Fruit fly (Drosophila melanogaster) whole organism, embryonic: ENCODE measurements around the gene Zwilch.

ENCODE experiments used
- Blimp-1 ChIP-seq: fragments of 200-800 bp; sonication (Bioruptor generic); optimal IDR thresholded peaks from 3 replicates; lab custom pipeline; 2018; ENCODE audit warnings: missing biosample characterization, missing genetic modification characterization, mild to moderate bottlenecking, moderate library complexity, missing genetic modification reagents
- CG11695 ChIP-seq: fragments of 200-800 bp; sonication (Bioruptor generic); IDR thresholded peaks from 3 replicates; pipeline ENCODE4 v1.3.6; 2022; ENCODE audit warnings: missing biosample characterization, missing genetic modification characterization
- CG12104 ChIP-seq: fragments of 200-800 bp; sonication (Bioruptor generic); optimal IDR thresholded peaks from 3 replicates; lab custom pipeline; 2016; ENCODE audit warnings: missing biosample characterization, missing genetic modification characterization
- CG12219 ChIP-seq: fragments of 200-800 bp; sonication (Bioruptor generic); optimal IDR thresholded peaks from 3 replicates; lab custom pipeline; 2018; ENCODE audit warnings: missing biosample characterization, mild to moderate bottlenecking, missing genetic modification characterization
- CG13775 ChIP-seq: fragments of 200-800 bp; sonication (Bioruptor generic); optimal IDR thresholded peaks from 3 replicates; lab custom pipeline; 2017; ENCODE audit warnings: missing biosample characterization, mild to moderate bottlenecking, missing genetic modification characterization
- CG14667 ChIP-seq: fragments of 200-800 bp; sonication (Bioruptor generic); IDR thresholded peaks from 2 replicates; pipeline ENCODE4 v1.3.6; 2022; ENCODE audit warnings: missing biosample characterization, missing genetic modification characterization
- CG14710 ChIP-seq: fragments of 200-800 bp; sonication (Bioruptor generic); optimal IDR thresholded peaks from 3 replicates; lab custom pipeline; 2019; ENCODE audit warnings: missing biosample characterization, mild to moderate bottlenecking, missing genetic modification characterization, moderate library complexity
- CG14860 ChIP-seq: fragments of 200-800 bp; sonication (Bioruptor generic); IDR thresholded peaks from 3 replicates; pipeline ENCODE4 v1.3.6; 2022; ENCODE audit warnings: missing biosample characterization, missing genetic modification characterization; ENCODE audit not compliant: partially characterized antibody
- CG15696 ChIP-seq: fragments of 200-800 bp; sonication (Bioruptor generic); optimal IDR thresholded peaks from 2 replicates; lab custom pipeline; 2019; ENCODE audit warnings: missing biosample characterization, mild to moderate bottlenecking, missing genetic modification characterization, moderate library complexity
- CG17359 ChIP-seq: fragments of 200-800 bp; sonication (Bioruptor generic); optimal IDR thresholded peaks from 3 replicates; lab custom pipeline; 2018; ENCODE audit warnings: missing biosample characterization, mild to moderate bottlenecking, missing genetic modification characterization, moderate library complexity
- CG17568 ChIP-seq: fragments of 200-800 bp; sonication (Bioruptor generic); optimal IDR thresholded peaks from 2 replicates; lab custom pipeline; 2018; ENCODE audit warnings: missing biosample characterization, mild to moderate bottlenecking, missing genetic modification characterization, moderate library complexity
- CG18764 ChIP-seq: fragments of 200-800 bp; sonication (Bioruptor generic); optimal IDR thresholded peaks from 3 replicates; lab custom pipeline; 2016; ENCODE audit warnings: missing biosample characterization, missing genetic modification characterization
- CG33213 ChIP-seq: fragments of 200-800 bp; sonication (Bioruptor generic); optimal IDR thresholded peaks from 3 replicates; lab custom pipeline; 2016; ENCODE audit warnings: missing biosample characterization, missing genetic modification characterization
- CG3726 ChIP-seq: fragments of 200-800 bp; sonication (Bioruptor generic); IDR thresholded peaks from 3 replicates; pipeline ENCODE4, ENCODE4 v1.3.6; 2022; ENCODE audit warnings: missing biosample characterization, missing genetic modification characterization
- CG43689 ChIP-seq: fragments of 200-800 bp; sonication (Bioruptor generic); IDR thresholded peaks from 2 replicates; pipeline ENCODE4 v1.3.6; 2022; ENCODE audit warnings: missing biosample characterization, missing genetic modification characterization
- CG4404 ChIP-seq: fragments of 200-800 bp; sonication (Bioruptor generic); IDR thresholded peaks from 2 replicates; pipeline ENCODE4 v1.3.6; 2022; ENCODE audit warnings: missing biosample characterization, missing genetic modification characterization
- CG4730 ChIP-seq: fragments of 200-800 bp; sonication (Bioruptor generic); IDR thresholded peaks from 2 replicates; pipeline ENCODE4 v1.3.6; 2022; ENCODE audit warnings: missing biosample characterization, missing genetic modification characterization
- CG5953 ChIP-seq: fragments of 200-800 bp; sonication (Bioruptor generic); IDR thresholded peaks from 2 replicates; pipeline ENCODE4 v1.3.6; 2022; ENCODE audit warnings: missing biosample characterization, missing genetic modification characterization
- CG7987 ChIP-seq: fragments of 200-800 bp; sonication (Bioruptor generic); optimal IDR thresholded peaks from 2 replicates; lab custom pipeline; 2018; ENCODE audit warnings: missing biosample characterization, mild to moderate bottlenecking, missing genetic modification characterization, moderate library complexity
- CHES-1-like ChIP-seq: fragments of 200-800 bp; sonication (Bioruptor generic); optimal IDR thresholded peaks from 2 replicates; lab custom pipeline; 2016; ENCODE audit warnings: missing biosample characterization, missing genetic modification characterization
- Dek ChIP-seq: fragments of 200-800 bp; sonication (Bioruptor generic); optimal IDR thresholded peaks from 3 replicates; lab custom pipeline; 2019; ENCODE audit warnings: missing biosample characterization, mild to moderate bottlenecking, missing genetic modification characterization, moderate library complexity
- H15 ChIP-seq: fragments of 200-800 bp; sonication (Bioruptor generic); IDR thresholded peaks from 3 replicates; pipeline ENCODE4 v1.3.6; 2022; ENCODE audit warnings: missing biosample characterization, missing genetic modification characterization
- Hey ChIP-seq: fragments of 200-800 bp; sonication (Bioruptor generic); optimal IDR thresholded peaks from 3 replicates; lab custom pipeline; 2018; ENCODE audit warnings: missing biosample characterization, mild to moderate bottlenecking, missing genetic modification characterization
- MBD-R2 ChIP-seq: fragments of 200-800 bp; sonication (Bioruptor generic); IDR thresholded peaks from 2 replicates; pipeline ENCODE4 v1.3.6; 2022; ENCODE audit warnings: missing biosample characterization, missing genetic modification characterization
- NC2β ChIP-seq: fragments of 200-800 bp; sonication (Bioruptor generic); optimal IDR thresholded peaks from 2 replicates; lab custom pipeline; 2016; ENCODE audit warnings: missing biosample characterization, missing genetic modification characterization
- Oaz ChIP-seq: fragments of 200-800 bp; sonication (Bioruptor generic); IDR thresholded peaks from 2 replicates; pipeline ENCODE4 v1.3.6; 2022; ENCODE audit warnings: missing biosample characterization, missing genetic modification characterization
- Ptx1 ChIP-seq: fragments of 200-800 bp; sonication (Bioruptor generic); IDR thresholded peaks from 2 replicates; pipeline ENCODE4 v1.3.6; 2022; ENCODE audit warnings: missing biosample characterization, missing genetic modification characterization
- Scr ChIP-seq: fragments of 200-800 bp; sonication (Bioruptor generic); IDR thresholded peaks from 2 replicates; pipeline ENCODE4 v1.3.6; 2022; ENCODE audit warnings: missing biosample characterization, missing genetic modification characterization; ENCODE audit not compliant: partially characterized antibody
- Xrp1 ChIP-seq: fragments of 200-800 bp; sonication (Bioruptor generic); IDR thresholded peaks from 2 replicates; pipeline ENCODE4 v1.3.6; 2022; ENCODE audit warnings: missing biosample characterization, missing genetic modification characterization
- abd-A ChIP-seq: fragments of 200-800 bp; sonication (Bioruptor generic); optimal IDR thresholded peaks from 3 replicates; lab custom pipeline; 2019; ENCODE audit warnings: missing biosample characterization, mild to moderate bottlenecking, missing genetic modification characterization, moderate library complexity
- caup ChIP-seq: fragments of 200-800 bp; sonication (Bioruptor generic); optimal IDR thresholded peaks from 3 replicates; lab custom pipeline; 2017; ENCODE audit warnings: missing biosample characterization, mild to moderate bottlenecking, missing genetic modification characterization, moderate library complexity; ENCODE audit not compliant: severe bottlenecking
- cwo ChIP-seq: fragments of 200-800 bp; sonication (Bioruptor generic); optimal IDR thresholded peaks from 3 replicates; lab custom pipeline; 2017; ENCODE audit warnings: missing biosample characterization, missing genetic modification characterization, mild to moderate bottlenecking, moderate library complexity, missing genetic modification reagents
- dm ChIP-seq: fragments of 200-800 bp; sonication (Bioruptor generic); optimal IDR thresholded peaks from 3 replicates; lab custom pipeline; 2016; ENCODE audit warnings: missing biosample characterization, missing genetic modification characterization
- dysf ChIP-seq: fragments of 200-800 bp; sonication (Bioruptor generic); IDR thresholded peaks from 3 replicates; pipeline ENCODE4 v1.3.6; 2022; ENCODE audit warnings: missing biosample characterization, missing genetic modification characterization
- fd102C ChIP-seq: fragments of 200-800 bp; sonication (Bioruptor generic); optimal IDR thresholded peaks from 2 replicates; lab custom pipeline; 2018; ENCODE audit warnings: missing biosample characterization, mild to moderate bottlenecking, missing genetic modification characterization, moderate library complexity
- her ChIP-seq: fragments of 200-800 bp; sonication (Bioruptor generic); optimal IDR thresholded peaks from 2 replicates; lab custom pipeline; 2016; ENCODE audit warnings: missing biosample characterization, missing genetic modification characterization
- hkb ChIP-seq, 2 experiments: fragments of 200-800 bp in 1 of 2; fragments of >200 bp in 1 of 2; sonication (Bioruptor generic) in 1 of 2; IDR thresholded peaks in 1 of 2; optimal IDR thresholded peaks in 1 of 2; 2 replicates each; pipeline versions ENCODE4 v1.3.6 to Lab custom; 2017 to 2022; ENCODE audit warnings: missing biosample characterization in 1 of 2, missing genetic modification characterization in 1 of 2
- ind ChIP-seq: fragments of 200-800 bp; sonication (Bioruptor generic); optimal IDR thresholded peaks from 3 replicates; lab custom pipeline; 2016; ENCODE audit warnings: missing biosample characterization, missing genetic modification characterization
- maf-S ChIP-seq: fragments of 200-800 bp; sonication (Bioruptor generic); optimal IDR thresholded peaks from 2 replicates; lab custom pipeline; 2016; ENCODE audit warnings: missing biosample characterization, missing genetic modification characterization
- nmo ChIP-seq: fragments of 200-800 bp; sonication (Bioruptor generic); optimal IDR thresholded peaks from 2 replicates; lab custom pipeline; 2018; ENCODE audit warnings: missing biosample characterization, mild to moderate bottlenecking, missing genetic modification characterization, moderate library complexity
- salm ChIP-seq: fragments of 200-800 bp; sonication (Bioruptor generic); optimal IDR thresholded peaks from 2 replicates; lab custom pipeline; 2018; ENCODE audit warnings: missing biosample characterization, mild to moderate bottlenecking, missing genetic modification characterization
- sens ChIP-seq: fragments of 200-800 bp; sonication (Bioruptor generic); peaks from one replicate; lab custom pipeline; 2016; ENCODE audit warnings: missing biosample characterization, missing genetic modification characterization
- sima ChIP-seq: fragments of 200-800 bp; sonication (Bioruptor generic); optimal IDR thresholded peaks from 2 replicates; lab custom pipeline; 2016; ENCODE audit warnings: missing biosample characterization, missing genetic modification characterization
- slou ChIP-seq: fragments of 200-800 bp; sonication (Bioruptor generic); optimal IDR thresholded peaks from 3 replicates; lab custom pipeline; 2016; ENCODE audit warnings: missing biosample characterization, missing genetic modification characterization
- sqz ChIP-seq: fragments of 200-800 bp; sonication (Bioruptor generic); optimal IDR thresholded peaks from 3 replicates; lab custom pipeline; 2018; ENCODE audit warnings: missing biosample characterization, mild to moderate bottlenecking, missing genetic modification characterization
- stwl ChIP-seq: fragments of 200-800 bp; sonication (Bioruptor generic); optimal IDR thresholded peaks from 3 replicates; lab custom pipeline; 2018; ENCODE audit warnings: missing biosample characterization, mild to moderate bottlenecking, missing genetic modification characterization, moderate library complexity
- tio ChIP-seq: fragments of 200-800 bp; sonication (Bioruptor generic); optimal IDR thresholded peaks from 2 replicates; lab custom pipeline; 2017; ENCODE audit warnings: missing biosample characterization, missing genetic modification characterization, inconsistent platforms
- tup ChIP-seq: fragments of 200-800 bp; sonication (Bioruptor generic); optimal IDR thresholded peaks from 2 replicates; lab custom pipeline; 2016; ENCODE audit warnings: missing biosample characterization, mild to moderate bottlenecking, missing genetic modification characterization, moderate library complexity
- z ChIP-seq: fragments of 200-800 bp; sonication (Bioruptor generic); IDR thresholded peaks from 3 replicates; pipeline ENCODE4 v1.3.6; 2022; ENCODE audit warnings: missing biosample characterization, missing genetic modification characterization

Gene Zwilch

dm6 chr3R:31222125-31222889, 9.1 kb upstream of the Zwilch start (continued):
- TF ChIP-seq Oaz: no peak
- no peak for TF ChIP-seq CG5953 (GFP tag; lab: Robert Waterston, UW)
- peak; percentile 66 for TF ChIP-seq salm
- TF ChIP-seq CG13775 (GFP tag; lab: Kevin White, UChicago): peak; percentile 83
- TF ChIP-seq dm (GFP tag; lab: Kevin White, UChicago): peak; percentile 40
- peak; percentile 32 for TF ChIP-seq fd102C
- peak; percentile 71 for TF ChIP-seq CG18764 (GFP tag; lab: Kevin White, UChicago)
- TF ChIP-seq MBD-R2 (GFP tag; lab: Robert Waterston, UW): no peak
- TF ChIP-seq stwl (tag; lab: Kevin White, UChicago): no peak
- peak; percentile 50 for TF ChIP-seq tup (GFP tag; lab: Kevin White, UChicago)
- peak; percentile 79 for TF ChIP-seq NC2β
- TF ChIP-seq CG7987 (GFP tag; lab: Kevin White, UChicago): no peak
- TF ChIP-seq sens (GFP tag; lab: Kevin White, UChicago): peak; percentile 97
- TF ChIP-seq Dek (tag; lab: Kevin White, UChicago): peak; percentile 85
- TF ChIP-seq CG15696 (tag; lab: Kevin White, UChicago): peak; percentile 81
- TF ChIP-seq CG12104: peak; percentile 75
- peak; percentile 2 for TF ChIP-seq hkb (optimal IDR thresholded peaks at IDR 0.05; lab: Kevin White, UChicago)
- TF ChIP-seq hkb (GFP tag; IDR thresholded peaks at IDR 0.05; lab: Robert Waterston, UW): no peak
- TF ChIP-seq caup (GFP tag; lab: Kevin White, UChicago): peak; percentile 89
- TF ChIP-seq CG14667 (GFP tag; lab: Robert Waterston, UW): no peak
- TF ChIP-seq abd-A (tag; lab: Kevin White, UChicago): no peak
- no peak for TF ChIP-seq H15 (GFP tag; lab: Robert Waterston, UW)
- no peak for TF ChIP-seq Xrp1 (GFP tag; lab: Robert Waterston, UW)
- no peak for TF ChIP-seq dysf (GFP tag; lab: Robert Waterston, UW)
- TF ChIP-seq CG33213 (GFP tag; lab: Kevin White, UChicago): peak; percentile 77
- TF ChIP-seq CG17568 (GFP tag; lab: Kevin White, UChicago): peak; percentile 79
- peak; percentile 83 for TF ChIP-seq her
- no peak for TF ChIP-seq Ptx1 (GFP tag; lab: Robert Waterston, UW)
- peak; percentile 84 for TF ChIP-seq maf-S (GFP tag; lab: Kevin White, UChicago)
- peak; percentile 85 for TF ChIP-seq ind
- TF ChIP-seq tio (GFP tag; lab: Kevin White, UChicago): no peak
- peak; percentile 75 for TF ChIP-seq CG14710 (tag; lab: Kevin White, UChicago)
- peak; percentile 75 for TF ChIP-seq slou (GFP tag; lab: Kevin White, UChicago)
- no peak for TF ChIP-seq Scr (GFP tag; lab: Robert Waterston, UW)
- peak; percentile 81 for TF ChIP-seq CG17359 (tag; lab: Kevin White, UChicago)
- TF ChIP-seq CG11695 (GFP tag; lab: Robert Waterston, UW): no peak
- TF ChIP-seq CG43689 (GFP tag; lab: Robert Waterston, UW): no peak
- TF ChIP-seq CG12219 (GFP tag; lab: Kevin White, UChicago): peak; percentile 89
- TF ChIP-seq CG4730 (GFP tag; lab: Robert Waterston, UW): no peak
- no peak for TF ChIP-seq CG3726 (GFP tag; lab: Robert Waterston, UW)
- peak; percentile 82 for TF ChIP-seq cwo (GFP tag; lab: Kevin White, UChicago)
- peak; percentile 27 for TF ChIP-seq sqz (GFP tag; lab: Kevin White, UChicago)
- TF ChIP-seq Blimp-1 (GFP tag; lab: Kevin White, UChicago): peak; percentile 77
- TF ChIP-seq CG14860 (GFP tag; lab: Robert Waterston, UW): no peak
- no peak for TF ChIP-seq Hey (tag; lab: Kevin White, UChicago)
- peak; percentile 46 for TF ChIP-seq sima (GFP tag; lab: Kevin White, UChicago)
- TF ChIP-seq CHES-1-like (GFP tag; lab: Kevin White, UChicago): peak; percentile 76
- TF ChIP-seq z: no peak
- no peak for TF ChIP-seq CG4404 (GFP tag; lab: Robert Waterston, UW)
- TF ChIP-seq nmo (GFP tag; lab: Kevin White, UChicago): peak; percentile 86
